Worm (Caenorhabditis elegans) whole organism, late embryonic: ENCODE results near the gene R11D1.2.
A peak's percentile ranks its signal among the peaks of the same experiment; 100 is the strongest.

ENCODE experiments used
- C38D4.7 ChIP-seq: fragments of 200-800 bp; sonication (Bioruptor generic); optimal IDR thresholded peaks from 2 replicates; lab custom pipeline; 2018; ENCODE audit warnings: mild to moderate bottlenecking, missing genetic modification characterization, moderate library complexity, missing compliant biosample characterization
- K02D7.2 ChIP-seq: sonication (generic microtip); optimal IDR thresholded peaks from 2 replicates; lab custom pipeline; 2017; ENCODE audit warnings: mild to moderate bottlenecking, missing genetic modification characterization, missing compliant biosample characterization
- ama-1 ChIP-seq: fragments of 150-350 bp; optimal IDR thresholded peaks from 2 replicates; lab custom pipeline; 2014
- ceh-14 ChIP-seq: sonication (generic microtip); optimal IDR thresholded peaks from 2 replicates; lab custom pipeline; 2016; ENCODE audit warnings: missing genotype, missing genetic modification characterization, missing compliant biosample characterization
- ceh-18 ChIP-seq: sonication (generic microtip); optimal IDR thresholded peaks from 2 replicates; lab custom pipeline; 2016; ENCODE audit warnings: missing genetic modification characterization, missing compliant biosample characterization
- ceh-19 ChIP-seq: fragments of 200-800 bp; sonication (Bioruptor generic); optimal IDR thresholded peaks from 2 replicates; lab custom pipeline; 2018; ENCODE audit warnings: mild to moderate bottlenecking, missing genetic modification characterization, missing compliant biosample characterization
- ceh-2 ChIP-seq: sonication (generic microtip); optimal IDR thresholded peaks from 2 replicates; lab custom pipeline; 2016; ENCODE audit warnings: missing genotype, missing genetic modification characterization, missing compliant biosample characterization
- ceh-24 ChIP-seq: sonication (generic microtip); optimal IDR thresholded peaks from 2 replicates; lab custom pipeline; 2016; ENCODE audit warnings: mild to moderate bottlenecking, missing genetic modification characterization, missing compliant biosample characterization
- ceh-31 ChIP-seq: sonication (generic microtip); optimal IDR thresholded peaks from 2 replicates; lab custom pipeline; 2016; ENCODE audit warnings: missing genetic modification characterization, missing compliant biosample characterization
- ceh-34 ChIP-seq: sonication (generic microtip); optimal IDR thresholded peaks from 2 replicates; lab custom pipeline; 2016; ENCODE audit warnings: mild to moderate bottlenecking, missing genetic modification characterization, missing compliant biosample characterization
- ceh-45 ChIP-seq: fragments of 200-800 bp; sonication (Bioruptor generic); IDR thresholded peaks from 2 replicates; pipeline ENCODE4 v1.3.6; 2022; ENCODE audit warnings: missing genetic modification reagents, missing genetic modification characterization, missing compliant biosample characterization
- ceh-9 ChIP-seq: sonication (generic microtip); optimal IDR thresholded peaks from 2 replicates; lab custom pipeline; 2016; ENCODE audit warnings: mild to moderate bottlenecking, missing genetic modification characterization, inconsistent platforms, missing compliant biosample characterization
- dve-1 ChIP-seq: sonication (generic microtip); optimal IDR thresholded peaks from 2 replicates; lab custom pipeline; 2017; ENCODE audit warnings: antibody characterized with exemption, mild to moderate bottlenecking, missing genetic modification characterization, missing compliant biosample characterization
- elt-2 ChIP-seq: sonication (generic microtip); optimal IDR thresholded peaks from 2 replicates; lab custom pipeline; 2016; ENCODE audit warnings: missing genetic modification reagents, missing genetic modification characterization, missing compliant biosample characterization
- elt-4 ChIP-seq: sonication (generic microtip); optimal IDR thresholded peaks from 2 replicates; lab custom pipeline; 2016; ENCODE audit warnings: missing genetic modification characterization, missing compliant biosample characterization
- eyg-1 ChIP-seq: sonication (generic microtip); optimal IDR thresholded peaks from 2 replicates; lab custom pipeline; 2016; ENCODE audit warnings: missing genotype, missing genetic modification characterization, missing compliant biosample characterization
- fkh-10 ChIP-seq: fragments of 150-350 bp; optimal IDR thresholded peaks from 2 replicates; lab custom pipeline; 2014; ENCODE audit warnings: missing biosample characterization, missing genetic modification reagents, missing genetic modification characterization
- hlh-13 ChIP-seq: fragments of 200-800 bp; sonication (Bioruptor generic); optimal IDR thresholded peaks from 2 replicates; lab custom pipeline; 2018; ENCODE audit warnings: mild to moderate bottlenecking, missing genetic modification characterization, missing compliant biosample characterization
- hlh-30 ChIP-seq: sonication (generic microtip); optimal IDR thresholded peaks from 2 replicates; lab custom pipeline; 2017; ENCODE audit warnings: antibody characterized with exemption, missing genetic modification characterization, missing compliant biosample characterization; ENCODE audit not compliant: insufficient read depth
- hlh-8 ChIP-seq: sonication (generic microtip); optimal IDR thresholded peaks from 2 replicates; lab custom pipeline; 2016; ENCODE audit warnings: missing genotype, missing genetic modification characterization, missing compliant biosample characterization
- lim-6 ChIP-seq: sonication (generic microtip); optimal IDR thresholded peaks from 2 replicates; lab custom pipeline; 2016; ENCODE audit warnings: missing genetic modification characterization, missing compliant biosample characterization
- mec-3 ChIP-seq: sonication (generic microtip); optimal IDR thresholded peaks from 2 replicates; lab custom pipeline; 2016; ENCODE audit warnings: borderline replicate concordance, missing genetic modification characterization, missing compliant biosample characterization
- nfya-1 ChIP-seq: sonication (generic microtip); optimal IDR thresholded peaks from 2 replicates; lab custom pipeline; 2017; ENCODE audit warnings: missing genetic modification characterization, mild to moderate bottlenecking, missing compliant biosample characterization, antibody characterized with exemption, moderate library complexity
- nhr-11 ChIP-seq: fragments of 150-350 bp; optimal IDR thresholded peaks from 2 replicates; lab custom pipeline; 2014; ENCODE audit warnings: missing biosample characterization, missing genetic modification characterization
- npax-4 ChIP-seq: sonication (generic microtip); optimal IDR thresholded peaks from 2 replicates; lab custom pipeline; 2016; ENCODE audit warnings: missing genetic modification characterization, missing compliant biosample characterization
- odd-2 ChIP-seq: sonication (generic microtip); optimal IDR thresholded peaks from 2 replicates; lab custom pipeline; 2017; ENCODE audit warnings: antibody characterized with exemption, mild to moderate bottlenecking, missing genetic modification characterization, missing compliant biosample characterization
- pat-9 ChIP-seq: fragments of 200-800 bp; sonication (Bioruptor generic); optimal IDR thresholded peaks from 2 replicates; lab custom pipeline; 2018; ENCODE audit warnings: mild to moderate bottlenecking, missing genetic modification characterization, moderate library complexity, missing compliant biosample characterization
- pax-1 ChIP-seq: fragments of 150-350 bp; optimal IDR thresholded peaks from 2 replicates; lab custom pipeline; 2014; ENCODE audit warnings: missing biosample characterization, missing genetic modification characterization
- pha-2 ChIP-seq: sonication (generic microtip); optimal IDR thresholded peaks from 2 replicates; lab custom pipeline; 2017; ENCODE audit warnings: mild to moderate bottlenecking, missing genetic modification characterization, missing compliant biosample characterization
- pha-4 ChIP-seq: fragments of 150-350 bp; optimal IDR thresholded peaks from 2 replicates; lab custom pipeline; 2018; ENCODE audit warnings: missing biosample characterization, missing genetic modification reagents, missing genetic modification characterization
- pqm-1 ChIP-seq: sonication (generic microtip); optimal IDR thresholded peaks from 2 replicates; lab custom pipeline; 2016; ENCODE audit warnings: missing genetic modification characterization, missing compliant biosample characterization
- rnt-1 ChIP-seq: sonication (generic microtip); optimal IDR thresholded peaks from 2 replicates; lab custom pipeline; 2016; ENCODE audit warnings: missing genetic modification characterization, missing compliant biosample characterization
- syd-9 ChIP-seq: sonication (generic microtip); optimal IDR thresholded peaks from 2 replicates; lab custom pipeline; 2016; ENCODE audit warnings: mild to moderate bottlenecking, missing genetic modification characterization, moderate library complexity, missing compliant biosample characterization
- tbx-2 ChIP-seq: sonication (generic microtip); optimal IDR thresholded peaks from 2 replicates; lab custom pipeline; 2016; ENCODE audit warnings: missing genetic modification characterization, missing compliant biosample characterization
- tbx-7 ChIP-seq: sonication (generic microtip); optimal IDR thresholded peaks from 2 replicates; lab custom pipeline; 2016; ENCODE audit warnings: missing genotype, missing genetic modification characterization, missing compliant biosample characterization
- ttx-3 ChIP-seq: sonication (generic microtip); optimal IDR thresholded peaks from 2 replicates; lab custom pipeline; 2016; ENCODE audit warnings: missing genetic modification reagents, missing genetic modification characterization, missing compliant biosample characterization
- unc-3 ChIP-seq, 2 experiments: fragments of 200-800 bp in 1 of 2; sonication (Bioruptor generic) in 1 of 2; sonication (generic microtip) in 1 of 2; conservative IDR thresholded peaks in 1 of 2; optimal IDR thresholded peaks in 1 of 2; 2 replicates each; pipeline versions ENCODE4 v1.3.6 to Lab custom; 2016 to 2022; ENCODE audit warnings: missing compliant biosample characterization in 2 of 2, missing genetic modification characterization in 2 of 2, missing genetic modification reagents in 1 of 2
- unc-42 ChIP-seq: sonication (generic microtip); optimal IDR thresholded peaks from 2 replicates; lab custom pipeline; 2016; ENCODE audit warnings: missing genotype, missing genetic modification characterization, missing compliant biosample characterization
- unc-86 ChIP-seq: sonication (generic microtip); optimal IDR thresholded peaks from 2 replicates; lab custom pipeline; 2016; ENCODE audit warnings: missing genetic modification characterization, missing compliant biosample characterization
- ztf-16 ChIP-seq: sonication (generic microtip); optimal IDR thresholded peaks from 2 replicates; lab custom pipeline; 2017; ENCODE audit warnings: missing genetic modification characterization, missing compliant biosample characterization

The R11D1.2 gene

DNA sequence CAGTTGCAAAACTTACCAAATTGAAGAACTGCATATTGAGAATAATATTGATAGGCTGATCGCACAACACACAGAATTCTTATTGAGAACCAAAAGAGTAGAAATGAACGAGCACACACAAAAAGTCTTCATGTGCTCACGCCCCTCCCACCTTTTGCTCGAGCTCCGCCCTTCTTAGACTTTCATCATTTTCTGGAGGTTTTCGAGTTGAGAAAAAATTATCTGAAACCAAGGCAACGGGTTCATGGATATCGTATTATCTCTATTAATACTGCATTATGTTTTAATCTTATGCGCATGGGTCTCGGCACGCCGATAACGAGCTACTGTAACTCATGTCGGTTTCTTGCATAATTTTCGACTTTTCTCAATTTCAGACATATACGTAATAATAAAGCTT is 17.5 kb downstream of the R11D1.2 start, which contains the start of gene R11D1.12:
Gene R11D1.12 (minus strand): TSS at position 101 of the 400 bp plus-strand sequence.
- TF ChIP-seq odd-2 (no peak), ama-1 (lab: Kevin White, UChicago) (no peak), syd-9 (tag; lab: Kevin White, UChicago) (no peak), hlh-13 (GFP tag; lab: Kevin White, UChicago) (no peak), ztf-16 (tag; lab: Kevin White, UChicago) (no peak), C38D4.7 (no peak), pqm-1 (no peak), unc-3 (GFP tag; conservative IDR thresholded peaks at IDR 0.05; lab: Robert Waterston, UW) (no peak), unc-3 (tag; optimal IDR thresholded peaks at IDR 0.05; lab: Kevin White, UChicago) (no peak)

DNA sequence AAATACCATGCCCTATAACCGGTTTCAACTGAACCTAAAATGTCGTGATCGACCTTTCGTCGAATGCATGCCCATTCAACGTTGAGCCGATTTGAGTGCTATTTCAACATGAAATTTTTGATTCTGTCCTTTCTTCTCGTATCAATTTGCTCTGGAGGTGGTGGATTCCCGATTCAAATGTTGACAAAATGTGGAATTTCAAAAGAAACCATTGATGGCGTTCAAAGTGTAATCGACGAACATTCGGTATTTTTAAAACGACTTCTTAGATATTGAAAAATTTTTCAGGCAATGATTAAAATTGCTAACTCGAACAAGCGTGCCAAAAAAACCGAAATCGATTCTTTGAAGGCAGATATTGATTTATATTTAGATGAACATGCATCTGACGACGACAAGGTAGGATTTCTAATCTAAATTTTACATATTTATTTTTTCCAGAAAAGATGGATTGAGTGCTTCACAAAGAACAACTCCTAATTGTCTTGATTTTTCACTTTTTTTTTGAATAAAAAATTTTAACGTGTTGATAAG is 18.8 kb downstream of the R11D1.2 start, which contains the start of gene R11D1.13:
Gene R11D1.13 (plus strand): TSS at position 51 of the 534 bp plus-strand sequence.
- TF ChIP-seq ceh-9 (tag; lab: Kevin White, UChicago) (no peak), hlh-8 (tag; lab: Kevin White, UChicago) (no peak), tbx-2 (tag; lab: Kevin White, UChicago) (no peak)

DNA sequence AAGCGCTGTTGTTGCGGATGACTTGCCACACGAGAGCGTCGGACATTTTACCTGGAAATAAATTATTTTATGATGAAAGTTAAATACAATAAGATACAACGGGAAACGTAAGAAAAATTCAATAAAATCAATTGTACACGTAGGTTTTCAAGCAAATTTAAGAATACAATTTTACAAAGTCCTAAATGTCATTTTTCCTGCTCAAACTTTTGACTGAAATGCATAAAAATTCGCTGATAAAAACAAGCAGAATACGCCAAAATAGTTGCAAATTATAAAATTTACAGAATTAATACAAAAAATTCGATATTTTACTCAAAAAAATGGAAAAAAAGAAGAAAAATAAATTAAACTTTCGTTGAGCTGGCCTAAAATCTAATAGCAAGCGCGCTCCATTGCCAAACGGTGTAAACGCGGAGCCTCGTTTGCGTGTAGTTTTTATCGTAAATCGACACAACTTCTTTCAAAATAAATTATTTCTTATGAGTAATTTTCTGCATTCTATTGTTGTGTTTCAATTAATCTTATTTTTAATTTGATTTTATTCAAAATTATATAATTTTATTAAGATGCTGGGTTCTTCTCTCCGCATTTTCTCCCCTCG is 19.8 kb downstream of the R11D1.2 start, which contains the start of the genes rpl-28 and mrpl-49:
Gene rpl-28 (minus strand): TSS at position 51 of the 604 bp plus-strand sequence.
Gene mrpl-49 (plus strand): TSS at position 570 of the 604 bp plus-strand sequence.
- TF ChIP-seq pax-1 (tag; lab: Kevin White, UChicago) (no peak), npax-4 (tag; lab: Kevin White, UChicago) (no peak), ceh-34 (peak; percentile 16), ttx-3 (peak; percentile 5), ceh-45 (GFP tag; lab: Robert Waterston, UW) (no peak), pha-2 (no peak), nfya-1 (tag; lab: Kevin White, UChicago) (peak; percentile 76), dve-1 (tag; lab: Kevin White, UChicago) (peak; percentile 63), elt-4 (tag; lab: Kevin White, UChicago) (no peak), lim-6 (tag; lab: Kevin White, UChicago) (no peak), tbx-2 (tag; lab: Kevin White, UChicago) (peak; percentile 16), ceh-31 (peak; percentile 58), eyg-1 (tag; lab: Kevin White, UChicago) (no peak), K02D7.2 (tag; lab: Kevin White, UChicago) (no peak), tbx-7 (tag; lab: Kevin White, UChicago) (no peak), ceh-19 (GFP tag; lab: Kevin White, UChicago) (no peak), pat-9 (tag; lab: Kevin White, UChicago) (no peak), ztf-16 (tag; lab: Kevin White, UChicago) (no peak), hlh-30 (tag; lab: Kevin White, UChicago) (no peak), pha-4 (no peak), ceh-14 (tag; lab: Kevin White, UChicago) (peak; percentile 3), pqm-1 (no peak), fkh-10 (GFP tag; lab: Kevin White, UChicago) (no peak), odd-2 (no peak), rnt-1 (tag; lab: Kevin White, UChicago) (no peak), elt-2 (tag; lab: Kevin White, UChicago) (peak; percentile 36), mec-3 (tag; lab: Kevin White, UChicago) (no peak), unc-42 (tag; lab: Kevin White, UChicago) (peak; percentile 84), unc-86 (peak; percentile 4), ceh-24 (tag; lab: Kevin White, UChicago) (no peak), nhr-11 (tag; lab: Kevin White, UChicago) (no peak), ceh-18 (tag; lab: Kevin White, UChicago) (peak; percentile 17), ceh-2 (tag; lab: Kevin White, UChicago) (no peak)
